Worm (Caenorhabditis elegans): ENCODE data around the gene F52D2.5.

ce11 chrX:1997934-1998333, 23.3 kb upstream of the F52D2.5 start, which contains the start of gene Y40A1A.3:
- TF ChIP-seq pha-4 (tag; optimal IDR thresholded peaks at IDR 0.05) (no peak), K09A11.1 (tag; optimal IDR thresholded peaks at IDR 0.05; ENCODE audit: insufficient read depth) (no peak), ama-1 (optimal IDR thresholded peaks at IDR 0.05) (no peak), elt-2 (tag; optimal IDR thresholded peaks at IDR 0.05) (no peak)
